Fruit fly (Drosophila melanogaster) whole organism, adult: ENCODE results near the gene CG12229.

Experiments used
- CG1620 ChIP-seq: fragments of 200-800 bp; sonication (Bioruptor generic); optimal IDR thresholded peaks from 2 replicates; lab custom pipeline; 2016; ENCODE audit warnings: missing biosample characterization, missing genetic modification characterization
- CG33017 ChIP-seq: fragments of 200-800 bp; sonication (Bioruptor generic); optimal IDR thresholded peaks from 2 replicates; lab custom pipeline; 2018; ENCODE audit warnings: missing biosample characterization, mild to moderate bottlenecking, missing genetic modification characterization, moderate library complexity
- Clk ChIP-seq: fragments of 200-800 bp; sonication (Bioruptor generic); optimal IDR thresholded peaks from 2 replicates; lab custom pipeline; 2017; ENCODE audit warnings: missing biosample characterization, missing genetic modification characterization
- Crg-1 ChIP-seq: fragments of 200-800 bp; sonication (Bioruptor generic); optimal IDR thresholded peaks from 2 replicates; lab custom pipeline; 2016; ENCODE audit warnings: missing biosample characterization, missing genetic modification characterization
- bab1 ChIP-seq: fragments of 200-800 bp; sonication (Bioruptor generic); optimal IDR thresholded peaks from 3 replicates; lab custom pipeline; 2019; ENCODE audit warnings: missing biosample characterization, mild to moderate bottlenecking, missing genetic modification characterization, moderate library complexity
- kay ChIP-seq: fragments of 200-800 bp; sonication (Bioruptor generic); peaks from one replicate; lab custom pipeline; 2016; ENCODE audit warnings: missing biosample characterization, missing genetic modification characterization, borderline replicate concordance
- ovo ChIP-seq: fragments of 200-800 bp; sonication (Bioruptor generic); optimal IDR thresholded peaks from 2 replicates; lab custom pipeline; 2016; ENCODE audit warnings: missing biosample characterization, missing genetic modification characterization
- tj ChIP-seq: fragments of 200-800 bp; sonication (Bioruptor generic); optimal IDR thresholded peaks from 3 replicates; lab custom pipeline; 2017; ENCODE audit warnings: missing biosample characterization, mild to moderate bottlenecking, missing genetic modification characterization, moderate library complexity
- toe ChIP-seq: fragments of 200-800 bp; sonication (Bioruptor generic); optimal IDR thresholded peaks from 2 replicates; lab custom pipeline; 2016; ENCODE audit warnings: missing biosample characterization, missing genetic modification characterization

DNA sequence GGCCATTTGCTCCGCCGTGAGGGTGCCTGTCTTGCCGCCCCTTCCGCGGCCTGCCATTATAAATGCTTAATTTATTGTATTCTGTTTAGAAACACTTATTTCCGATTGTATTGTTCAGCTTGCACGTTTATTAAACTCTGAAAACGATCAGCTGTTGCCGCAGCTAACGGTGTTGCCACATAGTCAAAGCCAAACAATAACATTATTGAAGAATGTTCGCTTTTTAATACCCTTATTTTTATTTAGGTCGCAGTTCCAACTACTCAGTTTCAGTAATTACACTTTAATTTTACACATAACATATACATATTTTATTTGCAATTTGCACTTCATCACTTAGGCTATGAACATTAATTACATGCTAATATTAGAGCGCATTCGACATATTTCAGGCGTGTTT lies 9.2 kb downstream of the CG12229 start, which contains the start of gene Polr3G:
- TF ChIP-seq CG33017 (no peak), kay (GFP tag; lab: Kevin White, UChicago) (no peak), tj (no peak), Crg-1 (GFP tag; lab: Kevin White, UChicago) (no peak), bab1 (GFP tag; lab: Kevin White, UChicago) (peak; percentile 21), ovo (no peak), toe (GFP tag; lab: Kevin White, UChicago) (no peak), CG1620 (GFP tag; lab: Kevin White, UChicago) (no peak), Clk (GFP tag; lab: Kevin White, UChicago) (no peak)
